Fruit fly (Drosophila melanogaster) whole organism, embryonic: ENCODE measurements around the gene mthl1.

Source experiments
- Blimp-1 ChIP-seq: fragments of 200-800 bp; sonication (Bioruptor generic); optimal IDR thresholded peaks from 3 replicates; lab custom pipeline; 2018; ENCODE audit warnings: missing biosample characterization, missing genetic modification characterization, mild to moderate bottlenecking, moderate library complexity, missing genetic modification reagents
- BtbVII ChIP-seq: fragments of 200-800 bp; sonication (Bioruptor generic); optimal IDR thresholded peaks from 3 replicates; lab custom pipeline; 2017; ENCODE audit warnings: missing biosample characterization, mild to moderate bottlenecking, missing genetic modification characterization
- C15 ChIP-seq: fragments of 200-800 bp; sonication (Bioruptor generic); IDR thresholded peaks from 3 replicates; pipeline ENCODE4 v1.3.6; 2022; ENCODE audit warnings: missing biosample characterization, missing genetic modification characterization
- CG10543 ChIP-seq: fragments of 200-800 bp; sonication (Bioruptor generic); optimal IDR thresholded peaks from 3 replicates; lab custom pipeline; 2017; ENCODE audit warnings: missing biosample characterization, mild to moderate bottlenecking, missing genetic modification characterization, moderate library complexity
- CG11560 ChIP-seq: fragments of 200-800 bp; sonication (Bioruptor generic); IDR thresholded peaks from 3 replicates; pipeline ENCODE4 v1.3.6; 2022; ENCODE audit warnings: missing biosample characterization, missing genetic modification characterization
- CG13287 ChIP-seq: fragments of 200-800 bp; sonication (Bioruptor generic); IDR thresholded peaks from 2 replicates; pipeline ENCODE4 v1.3.6; 2022; ENCODE audit warnings: missing biosample characterization, missing genetic modification characterization; ENCODE audit not compliant: partially characterized antibody
- CG15269 ChIP-seq: fragments of 200-800 bp; sonication (Bioruptor generic); optimal IDR thresholded peaks from 2 replicates; lab custom pipeline; 2018; ENCODE audit warnings: missing biosample characterization, mild to moderate bottlenecking, missing genetic modification characterization, moderate library complexity
- CG15479 ChIP-seq: fragments of 200-800 bp; sonication (Bioruptor generic); optimal IDR thresholded peaks from 3 replicates; lab custom pipeline; 2019; ENCODE audit warnings: missing biosample characterization, mild to moderate bottlenecking, missing genetic modification characterization, moderate library complexity
- CG17385 ChIP-seq: fragments of 200-800 bp; sonication (Bioruptor generic); optimal IDR thresholded peaks from 3 replicates; lab custom pipeline; 2018; ENCODE audit warnings: missing biosample characterization, mild to moderate bottlenecking, missing genetic modification characterization
- CG18262 ChIP-seq: fragments of 200-800 bp; optimal IDR thresholded peaks from 3 replicates; lab custom pipeline; 2019; ENCODE audit warnings: missing biosample characterization, mild to moderate bottlenecking, missing genetic modification characterization, moderate library complexity
- CG18599 ChIP-seq: fragments of 200-800 bp; sonication (Bioruptor generic); optimal IDR thresholded peaks from 3 replicates; lab custom pipeline; 2017; ENCODE audit warnings: missing biosample characterization, missing genetic modification characterization, mild to moderate bottlenecking, moderate library complexity, missing genetic modification reagents
- CG2116 ChIP-seq: fragments of 200-800 bp; sonication (Bioruptor generic); optimal IDR thresholded peaks from 3 replicates; lab custom pipeline; 2018; ENCODE audit warnings: missing biosample characterization, mild to moderate bottlenecking, missing genetic modification characterization
- CG2120 ChIP-seq: fragments of 200-800 bp; sonication (Bioruptor generic); optimal IDR thresholded peaks from 3 replicates; lab custom pipeline; 2016; ENCODE audit warnings: missing biosample characterization, missing genetic modification characterization
- CG2199 ChIP-seq: fragments of 200-800 bp; sonication (Bioruptor generic); IDR thresholded peaks from 3 replicates; pipeline ENCODE4 v1.3.6; 2022; ENCODE audit warnings: missing biosample characterization, missing genetic modification characterization
- CG31365 ChIP-seq: fragments of 200-800 bp; sonication (Bioruptor generic); optimal IDR thresholded peaks from 2 replicates; lab custom pipeline; 2018; ENCODE audit warnings: missing biosample characterization, mild to moderate bottlenecking, missing genetic modification characterization
- CG34376 ChIP-seq: fragments of 200-800 bp; sonication (Bioruptor generic); optimal IDR thresholded peaks from 2 replicates; lab custom pipeline; 2018; ENCODE audit warnings: missing biosample characterization, mild to moderate bottlenecking, missing genetic modification characterization
- CG9727 ChIP-seq: fragments of 200-800 bp; sonication (Bioruptor generic); optimal IDR thresholded peaks from 3 replicates; lab custom pipeline; 2017; ENCODE audit warnings: missing biosample characterization, mild to moderate bottlenecking, missing genetic modification characterization
- CHES-1-like ChIP-seq: fragments of 200-800 bp; sonication (Bioruptor generic); optimal IDR thresholded peaks from 2 replicates; lab custom pipeline; 2016; ENCODE audit warnings: missing biosample characterization, missing genetic modification characterization
- D ChIP-seq, 2 experiments: fragments of 200-800 bp in 1 of 2; fragments of >200 bp in 1 of 2; sonication (Bioruptor generic) in 1 of 2; optimal IDR thresholded peaks; 2 replicates in 1 of 2; 3 replicates in 1 of 2; lab custom pipeline; 2017; ENCODE audit warnings: mild to moderate bottlenecking in 1 of 2, missing biosample characterization in 1 of 2, missing genetic modification characterization in 1 of 2, missing genetic modification reagents in 1 of 2
- D19A ChIP-seq: fragments of 200-800 bp; optimal IDR thresholded peaks from 3 replicates; lab custom pipeline; 2019; ENCODE audit warnings: missing biosample characterization, mild to moderate bottlenecking, missing genetic modification characterization, moderate library complexity
- Dll ChIP-seq: fragments of 200-800 bp; sonication (Bioruptor generic); IDR thresholded peaks from 4 replicates; pipeline ENCODE4 v1.3.6; 2022; ENCODE audit warnings: missing biosample characterization, missing genetic modification characterization; ENCODE audit not compliant: partially characterized antibody
- Gug ChIP-seq: fragments of 200-800 bp; sonication (Bioruptor generic); IDR thresholded peaks from 4 replicates; pipeline ENCODE4 v1.3.6; 2022; ENCODE audit warnings: missing biosample characterization, missing genetic modification characterization
- HLHmδ ChIP-seq: fragments of 200-800 bp; sonication (Bioruptor generic); optimal IDR thresholded peaks from 2 replicates; lab custom pipeline; 2018; ENCODE audit warnings: missing biosample characterization, mild to moderate bottlenecking, missing genetic modification characterization, moderate library complexity
- Hand ChIP-seq: fragments of 200-800 bp; sonication (Bioruptor generic); optimal IDR thresholded peaks from 2 replicates; lab custom pipeline; 2017; ENCODE audit warnings: mild to moderate bottlenecking, missing biosample characterization, missing genetic modification reagents, missing genetic modification characterization
- HmgZ ChIP-seq: fragments of 200-800 bp; sonication (Bioruptor generic); optimal IDR thresholded peaks from 2 replicates; lab custom pipeline; 2018; ENCODE audit warnings: missing biosample characterization, mild to moderate bottlenecking, missing genetic modification characterization
- Hr51 ChIP-seq, 2 experiments: fragments of 200-800 bp; sonication (Bioruptor generic); optimal IDR thresholded peaks; 2 replicates in 1 of 2; 3 replicates in 1 of 2; lab custom pipeline; 2016 to 2018; ENCODE audit warnings: missing biosample characterization in 2 of 2, missing genetic modification characterization in 2 of 2, mild to moderate bottlenecking in 1 of 2, moderate library complexity in 1 of 2
- Lhr ChIP-seq: fragments of 200-800 bp; sonication (Bioruptor generic); optimal IDR thresholded peaks from 3 replicates; lab custom pipeline; 2017; ENCODE audit warnings: mild to moderate bottlenecking, missing biosample characterization, missing genetic modification reagents, missing genetic modification characterization
- MTF-1 ChIP-seq: fragments of 200-800 bp; sonication (Bioruptor generic); optimal IDR thresholded peaks from 2 replicates; lab custom pipeline; 2018; ENCODE audit warnings: missing biosample characterization, mild to moderate bottlenecking, missing genetic modification characterization, borderline replicate concordance
- Max ChIP-seq: fragments of 200-800 bp; sonication (Bioruptor generic); optimal IDR thresholded peaks from 2 replicates; lab custom pipeline; 2016; ENCODE audit warnings: missing biosample characterization, mild to moderate bottlenecking, missing genetic modification characterization
- NC2β ChIP-seq: fragments of 200-800 bp; sonication (Bioruptor generic); optimal IDR thresholded peaks from 2 replicates; lab custom pipeline; 2016; ENCODE audit warnings: missing biosample characterization, missing genetic modification characterization
- Nf-YB ChIP-seq: fragments of 200-800 bp; sonication (Bioruptor generic); optimal IDR thresholded peaks from 3 replicates; lab custom pipeline; 2019; ENCODE audit warnings: missing biosample characterization, mild to moderate bottlenecking, missing genetic modification characterization, moderate library complexity
- NfI ChIP-seq: fragments of 200-800 bp; sonication (Bioruptor generic); optimal IDR thresholded peaks from 3 replicates; lab custom pipeline; 2018; ENCODE audit warnings: missing biosample characterization, mild to moderate bottlenecking, missing genetic modification characterization, moderate library complexity
- Rfx ChIP-seq: fragments of 200-800 bp; sonication (Bioruptor generic); IDR thresholded peaks from 2 replicates; pipeline ENCODE4 v1.3.6; 2022; ENCODE audit warnings: missing biosample characterization, missing genetic modification characterization
- Sox102F ChIP-seq: fragments of 200-800 bp; sonication (Bioruptor generic); optimal IDR thresholded peaks from 2 replicates; lab custom pipeline; 2018; ENCODE audit warnings: missing biosample characterization, mild to moderate bottlenecking, missing genetic modification characterization, moderate library complexity
- Tbp ChIP-seq: fragments of >200 bp; optimal IDR thresholded peaks from 2 replicates; lab custom pipeline; 2018; ENCODE audit warnings: missing biosample characterization, missing genetic modification characterization
- ara ChIP-seq: fragments of 200-800 bp; sonication (Bioruptor generic); IDR thresholded peaks from 2 replicates; pipeline ENCODE4 v1.3.6; 2022; ENCODE audit warnings: missing biosample characterization, missing genetic modification characterization
- chinmo ChIP-seq: fragments of 200-800 bp; sonication (Bioruptor generic); IDR thresholded peaks from 4 replicates; pipeline ENCODE4 v1.3.6; 2022; ENCODE audit warnings: missing biosample characterization, missing genetic modification characterization; ENCODE audit not compliant: partially characterized antibody
- chm ChIP-seq: fragments of 200-800 bp; sonication (Bioruptor generic); IDR thresholded peaks from 2 replicates; pipeline ENCODE4 v1.3.6; 2022; ENCODE audit warnings: missing biosample characterization, missing genetic modification characterization
- exex ChIP-seq: fragments of 200-800 bp; sonication (Bioruptor generic); optimal IDR thresholded peaks from 4 replicates; lab custom pipeline; 2018; ENCODE audit warnings: missing biosample characterization, mild to moderate bottlenecking, missing genetic modification characterization, moderate library complexity
- gcm ChIP-seq: fragments of 200-800 bp; sonication (Bioruptor generic); optimal IDR thresholded peaks from 2 replicates; lab custom pipeline; 2019; ENCODE audit warnings: missing biosample characterization, mild to moderate bottlenecking, missing genetic modification characterization, moderate library complexity
- insv ChIP-seq, 2 experiments: fragments of 200-800 bp; sonication (Bioruptor generic); optimal IDR thresholded peaks; 3 replicates each; lab custom pipeline; 2016 to 2018; ENCODE audit warnings: missing biosample characterization in 2 of 2, missing genetic modification characterization in 2 of 2
- kah ChIP-seq: fragments of 200-800 bp; sonication (Bioruptor generic); optimal IDR thresholded peaks from 2 replicates; lab custom pipeline; 2018; ENCODE audit warnings: missing biosample characterization, mild to moderate bottlenecking, missing genetic modification characterization
- mirr ChIP-seq: fragments of 200-800 bp; sonication (Bioruptor generic); optimal IDR thresholded peaks from 3 replicates; lab custom pipeline; 2018; ENCODE audit warnings: missing biosample characterization, mild to moderate bottlenecking, missing genetic modification characterization
- sens ChIP-seq: fragments of 200-800 bp; sonication (Bioruptor generic); peaks from one replicate; lab custom pipeline; 2016; ENCODE audit warnings: missing biosample characterization, missing genetic modification characterization
- sug ChIP-seq: fragments of 200-800 bp; optimal IDR thresholded peaks from 2 replicates; lab custom pipeline; 2019; ENCODE audit warnings: missing biosample characterization, mild to moderate bottlenecking, missing genetic modification characterization, moderate library complexity
- twi ChIP-seq: fragments of 200-800 bp; optimal IDR thresholded peaks from 2 replicates; lab custom pipeline; 2019; ENCODE audit warnings: missing biosample characterization, mild to moderate bottlenecking, missing genetic modification characterization, moderate library complexity
- wek ChIP-seq: fragments of 200-800 bp; sonication (Bioruptor generic); optimal IDR thresholded peaks from 3 replicates; lab custom pipeline; 2018; ENCODE audit warnings: missing biosample characterization, mild to moderate bottlenecking, missing genetic modification characterization, moderate library complexity

mthl1 gene

DNA sequence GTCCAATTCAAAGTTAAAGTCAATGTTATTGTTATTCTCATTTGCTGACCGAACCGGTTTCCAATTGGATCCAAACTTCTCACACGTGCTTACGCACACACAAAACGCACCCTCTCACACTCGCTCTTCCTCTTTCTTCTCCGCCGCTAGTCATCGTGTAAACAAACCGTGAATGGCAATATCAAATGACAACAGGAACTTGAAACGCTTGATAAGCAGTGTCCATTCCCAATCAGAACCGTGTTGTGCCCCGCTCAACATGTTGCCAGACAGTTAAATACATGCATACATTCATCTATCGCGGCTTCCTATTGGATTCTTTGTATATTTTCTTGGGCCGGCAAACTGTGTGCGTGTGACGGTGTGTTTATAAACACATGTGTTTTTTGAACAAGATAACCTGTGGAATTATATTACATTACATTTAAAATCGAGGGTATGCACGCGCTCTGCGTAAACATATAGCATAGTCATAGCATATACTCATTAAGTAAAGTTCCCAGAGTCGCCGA is 15.0 kb downstream of the mthl1 start (continued):
- TF ChIP-seq CG17385 (GFP tag; lab: Kevin White, UChicago) (peak; percentile 96), D19A (tag; lab: Kevin White, UChicago) (peak; percentile 42), CG9727 (no peak), HLHmδ (GFP tag; lab: Kevin White, UChicago) (peak; percentile 17), Nf-YB (GFP tag; lab: Kevin White, UChicago) (peak; percentile 70), NfI (GFP tag; lab: Kevin White, UChicago) (peak; percentile 2), chinmo (GFP tag; lab: Robert Waterston, UW) (peak; percentile 85; the same call in 2 of the 4 replicates), CG11560 (no peak), NC2β (peak; percentile 13), D (optimal IDR thresholded peaks at IDR 0.05; lab: Kevin White, UChicago) (no peak), D (GFP tag; optimal IDR thresholded peaks at IDR 0.05; lab: Kevin White, UChicago) (peak; percentile 11), mirr (GFP tag; lab: Kevin White, UChicago) (peak; percentile 86), CG18262 (tag; lab: Kevin White, UChicago) (peak; percentile 11), gcm (GFP tag; lab: Kevin White, UChicago) (no peak), CG15269 (peak; percentile 36), CG18599 (GFP tag; lab: Kevin White, UChicago) (peak; percentile 40), Dll (0 out of 4 replicates have a peak, but pooled peaks have one; percentile 13), Gug (GFP tag; lab: Robert Waterston, UW) (no peak), BtbVII (peak; percentile 60), CG2120 (GFP tag; lab: Kevin White, UChicago) (peak; percentile 23), Hand (peak; percentile 7), CG15479 (peak; percentile 5), CG2116 (GFP tag; lab: Kevin White, UChicago) (no peak), Tbp (GFP tag; lab: Kevin White, UChicago) (no peak), CG2199 (GFP tag; lab: Robert Waterston, UW) (peak; percentile 57; the same call in 2 of the 3 replicates), ara (GFP tag; lab: Robert Waterston, UW) (0 out of 2 replicates have a peak, but pooled peaks have one; percentile 38), wek (GFP tag; lab: Kevin White, UChicago) (peak; percentile 18), Hr51 (GFP tag; optimal IDR thresholded peaks at IDR 0.05; lab: Kevin White, UChicago) (peak in 1 of 2 experiments; percentile 7), insv (GFP tag; optimal IDR thresholded peaks at IDR 0.05; lab: Kevin White, UChicago) (peak; percentile 98 to 99), twi (peak; percentile 80), CG31365 (tag; lab: Kevin White, UChicago) (peak; percentile 86), Blimp-1 (GFP tag; lab: Kevin White, UChicago) (peak; percentile 11), kah (GFP tag; lab: Kevin White, UChicago) (peak; percentile 63), CG34376 (GFP tag; lab: Kevin White, UChicago) (peak; percentile 83), C15 (GFP tag; lab: Robert Waterston, UW) (no peak), CG13287 (GFP tag; lab: Robert Waterston, UW) (no peak), sens (GFP tag; lab: Kevin White, UChicago) (peak; percentile 87), exex (tag; lab: Kevin White, UChicago) (peak; percentile 74), sug (tag; lab: Kevin White, UChicago) (peak; percentile 71), CG10543 (GFP tag; lab: Kevin White, UChicago) (peak; percentile 75), Sox102F (no peak), Max (GFP tag; lab: Kevin White, UChicago) (peak; percentile 7), chm (GFP tag; lab: Robert Waterston, UW) (peak; percentile 16; the same call in 1 of the 2 replicates), CHES-1-like (GFP tag; lab: Kevin White, UChicago) (peak; percentile 34), Rfx (GFP tag; lab: Robert Waterston, UW) (peak; percentile 21; the same call in 1 of the 2 replicates), HmgZ (tag; lab: Kevin White, UChicago) (peak; percentile 57), MTF-1 (GFP tag; lab: Kevin White, UChicago) (peak; percentile 41), Lhr (no peak)
